Fruit fly (Drosophila melanogaster): ENCODE results near the gene sty.

sty gene

dm6 chr3L:3472786-3473185, 48.1 kb upstream of the sty start (continued):
- TF ChIP-seq MTF-1 (GFP tag; optimal IDR thresholded peaks at IDR 0.05; ENCODE audit: borderline replicate concordance) (peak; percentile 56), onecut (GFP tag; IDR thresholded peaks at IDR 0.05) (peak; percentile 59), fu2 (GFP tag; optimal IDR thresholded peaks at IDR 0.05) (peak; percentile 63), CG7963 (GFP tag; IDR thresholded peaks at IDR 0.05; ENCODE audit: partially characterized antibody) (no peak), CG9876 (GFP tag; optimal IDR thresholded peaks at IDR 0.05) (no peak), CG2199 (GFP tag; IDR thresholded peaks at IDR 0.05) (no peak), CG13424 (tag; optimal IDR thresholded peaks at IDR 0.05) (peak; percentile 82), CG6854 (GFP tag; optimal IDR thresholded peaks at IDR 0.05) (peak; percentile 85), HLH54F (GFP tag; optimal IDR thresholded peaks at IDR 0.05) (peak; percentile 43), zf30C (GFP tag; optimal IDR thresholded peaks at IDR 0.05) (no peak), CG15601 (tag; optimal IDR thresholded peaks at IDR 0.05) (peak; percentile 28), Med (GFP tag) (peak; percentile 96), crp (GFP tag; optimal IDR thresholded peaks at IDR 0.05) (no peak), aop (GFP tag; IDR thresholded peaks at IDR 0.05) (no peak), CG13123 (GFP tag; optimal IDR thresholded peaks at IDR 0.05) (no peak), run (tag; optimal IDR thresholded peaks at IDR 0.05) (peak; percentile 20), CG10431 (GFP tag; optimal IDR thresholded peaks at IDR 0.05) (peak; percentile 12), ind (GFP tag; optimal IDR thresholded peaks at IDR 0.05) (peak; percentile 56), ham (GFP tag; IDR thresholded peaks at IDR 0.05) (no peak; the same call in 1 of the 2 replicates), prd (optimal IDR thresholded peaks at IDR 0.05) (no peak), prd (GFP tag; IDR thresholded peaks at IDR 0.05) (peak; percentile 44; the same call in 1 of the 3 replicates), jumu (GFP tag; optimal IDR thresholded peaks at IDR 0.05) (peak; percentile 1), CG10959 (GFP tag; IDR thresholded peaks at IDR 0.05) (no peak), dm (GFP tag; optimal IDR thresholded peaks at IDR 0.05) (peak; percentile 27), bowl (GFP tag; IDR thresholded peaks at IDR 0.05) (peak; percentile 44; the same call in 1 of the 2 replicates), CG9817 (tag; optimal IDR thresholded peaks at IDR 0.05) (peak; percentile 78), abd-A (tag; optimal IDR thresholded peaks at IDR 0.05) (peak; percentile 35), toy (GFP tag; IDR thresholded peaks at IDR 0.05) (no peak), sob (GFP tag; IDR thresholded peaks at IDR 0.05) (peak; percentile 71), pita (GFP tag; optimal IDR thresholded peaks at IDR 0.05) (no peak), jigr1 (GFP tag; IDR thresholded peaks at IDR 0.05) (no peak), CG14860 (GFP tag; IDR thresholded peaks at IDR 0.05; ENCODE audit: partially characterized antibody) (no peak), emc (GFP tag; optimal IDR thresholded peaks at IDR 0.05) (no peak), crc (GFP tag; optimal IDR thresholded peaks at IDR 0.05) (peak; percentile 26), B-H2 (GFP tag; optimal IDR thresholded peaks at IDR 0.05) (peak; percentile 89), wek (GFP tag; optimal IDR thresholded peaks at IDR 0.05) (peak; percentile 16), Awh (GFP tag; IDR thresholded peaks at IDR 0.05) (0 out of 2 replicates have a peak, but pooled peaks have one; percentile 47), CG8388 (GFP tag; optimal IDR thresholded peaks at IDR 0.05) (peak; percentile 39), CG30020 (tag; optimal IDR thresholded peaks at IDR 0.05) (no peak), CG17186 (GFP tag; optimal IDR thresholded peaks at IDR 0.05) (no peak), Asciz (GFP tag; optimal IDR thresholded peaks at IDR 0.05) (peak; percentile 54), Atf-2 (GFP tag; optimal IDR thresholded peaks at IDR 0.05) (peak; percentile 15), amos (GFP tag; IDR thresholded peaks at IDR 0.05; ENCODE audit: partially characterized antibody) (no peak), trh (GFP tag; optimal IDR thresholded peaks at IDR 0.05) (no peak), dimm (GFP tag; IDR thresholded peaks at IDR 0.05) (no peak), CG9437 (GFP tag; optimal IDR thresholded peaks at IDR 0.05) (peak; percentile 33), Rfx (GFP tag; IDR thresholded peaks at IDR 0.05) (peak; percentile 86), dysf (GFP tag; IDR thresholded peaks at IDR 0.05) (peak; percentile 76), CG17912 (GFP tag; optimal IDR thresholded peaks at IDR 0.05) (no peak), CG1792 (GFP tag; optimal IDR thresholded peaks at IDR 0.05) (no peak), Mes4 (GFP tag; optimal IDR thresholded peaks at IDR 0.05) (peak; percentile 41), p53 (GFP tag; optimal IDR thresholded peaks at IDR 0.05) (peak; percentile 35)
